Worm (Caenorhabditis elegans): ENCODE data around the gene F36F12.1.

DNA sequence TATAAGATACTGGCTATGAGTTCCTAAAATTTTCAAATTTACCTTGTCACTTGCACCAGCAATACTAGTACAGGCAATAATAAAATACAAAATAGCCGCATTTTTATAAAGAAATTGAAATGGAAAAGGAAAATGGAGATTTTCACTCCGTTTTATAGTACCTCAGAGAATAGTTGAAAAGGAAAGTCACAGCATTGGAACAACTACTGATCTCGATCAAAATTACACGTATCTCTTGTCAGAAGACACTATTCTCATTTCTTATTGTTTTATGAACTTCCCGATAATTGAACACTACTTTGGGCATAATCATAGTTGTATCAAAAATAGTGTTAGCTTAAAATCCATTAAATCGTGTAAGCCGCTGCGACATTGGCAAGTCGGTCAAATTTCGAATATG is 51.5 kb downstream of the F36F12.1 start, which contains the start of gene Y40B10A.11:
- TF ChIP-seq lin-13 (GFP tag; optimal IDR thresholded peaks at IDR 0.05): no peak
- TF ChIP-seq ama-1 (optimal IDR thresholded peaks at IDR 0.05): no peak
- TF ChIP-seq dve-1 (tag; optimal IDR thresholded peaks at IDR 0.05; ENCODE audit: insufficient read depth): no peak
- no peak for TF ChIP-seq lin-29 (GFP tag; IDR thresholded peaks at IDR 0.05)
- TF ChIP-seq nhr-10 (tag; optimal IDR thresholded peaks at IDR 0.05): no peak
- no peak for TF ChIP-seq T26A8.4 (GFP tag; IDR thresholded peaks at IDR 0.05)

All from whole organism, L4 larva.